Worm (Caenorhabditis elegans): Measurements from ENCODE around the gene fbxa-30.
A peak's percentile ranks its signal among the peaks of the same experiment; 100 is the strongest.

Gene fbxa-30

DNA sequence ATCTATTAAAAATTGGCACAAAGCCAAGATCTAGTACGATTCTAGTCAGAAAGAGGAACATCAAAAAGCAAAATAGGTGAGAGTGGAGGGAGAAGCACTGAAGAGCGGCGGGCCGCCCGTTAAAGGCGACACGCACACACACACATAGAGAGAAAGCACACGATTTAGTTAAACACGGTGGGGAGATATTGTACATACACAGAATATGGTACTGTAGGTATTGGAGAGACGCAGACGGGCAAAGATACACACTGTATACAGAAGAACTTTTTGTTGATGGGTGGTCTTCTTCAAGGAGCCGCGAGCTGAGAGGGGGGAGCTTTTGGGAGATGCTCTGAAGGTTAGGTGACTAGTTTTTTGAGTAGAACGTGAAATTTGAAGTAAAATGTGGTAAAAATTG is 49.2 kb downstream of the fbxa-30 start:
- TF ChIP-seq ceh-18 (tag; optimal IDR thresholded peaks at IDR 0.05) = peak; percentile 9
- TF ChIP-seq nhr-11 (tag; optimal IDR thresholded peaks at IDR 0.05) = no peak
- no peak for TF ChIP-seq zip-5 (tag; optimal IDR thresholded peaks at IDR 0.05)
- peak; percentile 19 for TF ChIP-seq ceh-34 (tag; optimal IDR thresholded peaks at IDR 0.05)
- no peak for TF ChIP-seq unc-42 (tag; optimal IDR thresholded peaks at IDR 0.05)
- peak; percentile 1 for TF ChIP-seq F13H6.1 (tag; optimal IDR thresholded peaks at IDR 0.05)
- TF ChIP-seq ceh-31 (tag; optimal IDR thresholded peaks at IDR 0.05) = no peak
- TF ChIP-seq pha-4 (tag; optimal IDR thresholded peaks at IDR 0.05) = no peak
- no peak for TF ChIP-seq ceh-48 (tag; optimal IDR thresholded peaks at IDR 0.05)
- TF ChIP-seq K09A11.1 (tag; optimal IDR thresholded peaks at IDR 0.05; ENCODE audit: insufficient read depth) = no peak
- no peak for TF ChIP-seq sox-2 (GFP tag; IDR thresholded peaks at IDR 0.05)
- peak; percentile 14 for TF ChIP-seq tbx-2 (tag; optimal IDR thresholded peaks at IDR 0.05)
- no peak for TF ChIP-seq fax-1 (tag; optimal IDR thresholded peaks at IDR 0.05)
- TF ChIP-seq unc-55 (GFP tag; optimal IDR thresholded peaks at IDR 0.05) = no peak
- TF ChIP-seq dve-1 (tag; optimal IDR thresholded peaks at IDR 0.05) = peak; percentile 44
- TF ChIP-seq odd-2 (tag; optimal IDR thresholded peaks at IDR 0.05) = no peak

DNA sequence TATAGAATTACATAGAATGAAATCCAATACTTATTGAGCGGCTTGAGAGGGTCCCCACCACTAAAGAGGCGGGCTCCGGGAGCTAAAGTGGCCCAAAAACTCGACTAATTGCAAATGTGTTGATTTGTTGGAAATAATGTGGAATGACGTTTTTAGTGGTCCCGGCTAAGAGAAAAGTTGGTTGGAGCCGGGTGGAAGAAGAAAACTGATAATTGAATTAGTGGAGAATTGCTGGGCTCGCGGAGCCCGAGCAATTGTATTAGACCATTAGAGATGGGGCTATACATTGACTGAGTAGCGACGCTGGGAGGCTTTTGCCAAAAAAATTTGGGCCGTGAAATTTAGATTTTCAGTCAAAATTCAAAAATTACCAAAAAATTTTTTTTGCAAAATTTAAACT is 49.8 kb downstream of the fbxa-30 start:
- TF ChIP-seq unc-55 (GFP tag; optimal IDR thresholded peaks at IDR 0.05) = no peak
- TF ChIP-seq hlh-6 (tag; optimal IDR thresholded peaks at IDR 0.05) = no peak
- TF ChIP-seq ceh-19 (GFP tag; optimal IDR thresholded peaks at IDR 0.05) = peak; percentile 43
- no peak for TF ChIP-seq Y22D7AL.16 (tag; optimal IDR thresholded peaks at IDR 0.05)
- TF ChIP-seq hlh-30 (tag; optimal IDR thresholded peaks at IDR 0.05; ENCODE audit: insufficient read depth) = no peak
- no peak for TF ChIP-seq madf-2 (tag; optimal IDR thresholded peaks at IDR 0.05)
- peak; percentile 87 for TF ChIP-seq ceh-34 (tag; optimal IDR thresholded peaks at IDR 0.05)
- TF ChIP-seq che-1 (tag; optimal IDR thresholded peaks at IDR 0.05) = no peak
- peak; percentile 35 for TF ChIP-seq ceh-31 (tag; optimal IDR thresholded peaks at IDR 0.05)
- no peak for TF ChIP-seq nhr-11 (tag; optimal IDR thresholded peaks at IDR 0.05)
- peak; percentile 77 for TF ChIP-seq unc-42 (tag; optimal IDR thresholded peaks at IDR 0.05)
- no peak for TF ChIP-seq F13H6.1 (tag; optimal IDR thresholded peaks at IDR 0.05)
- TF ChIP-seq unc-3 (GFP tag; conservative IDR thresholded peaks at IDR 0.05) = no peak
- no peak for TF ChIP-seq unc-3 (tag; optimal IDR thresholded peaks at IDR 0.05)
- TF ChIP-seq T23F11.4 (GFP tag; optimal IDR thresholded peaks at IDR 0.05) = no peak
- no peak for TF ChIP-seq nfya-1 (tag; optimal IDR thresholded peaks at IDR 0.05)

DNA sequence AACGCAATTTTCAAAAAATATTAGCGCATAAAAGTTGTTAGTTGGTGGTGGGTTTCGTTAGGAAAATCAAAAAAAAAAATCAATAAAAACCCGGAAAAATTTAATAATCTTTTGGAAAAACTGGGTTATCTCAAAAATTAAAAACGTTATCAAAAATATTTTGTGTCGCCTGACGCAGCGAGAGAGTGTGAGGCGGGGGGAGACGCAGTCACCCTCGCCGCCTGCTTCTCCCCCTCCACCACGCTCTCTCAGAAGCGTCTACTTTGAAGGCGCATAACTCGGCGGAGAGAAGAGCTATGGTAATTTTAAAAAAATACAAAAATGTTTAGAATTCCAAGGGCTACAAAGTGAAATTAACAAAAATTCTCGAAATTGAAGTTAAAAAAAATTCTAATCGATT is 50.3 kb downstream of the fbxa-30 start:
- TF ChIP-seq eyg-1 (tag; optimal IDR thresholded peaks at IDR 0.05) (no peak), gmeb-2 (tag; optimal IDR thresholded peaks at IDR 0.05) (no peak), ama-1 (optimal IDR thresholded peaks at IDR 0.05) (no peak), ref-2 (tag; optimal IDR thresholded peaks at IDR 0.05) (no peak), che-1 (tag; optimal IDR thresholded peaks at IDR 0.05) (no peak), ttx-3 (tag; optimal IDR thresholded peaks at IDR 0.05) (no peak), fax-1 (tag; optimal IDR thresholded peaks at IDR 0.05) (no peak), lin-11 (tag; optimal IDR thresholded peaks at IDR 0.05) (no peak), ceh-31 (tag; optimal IDR thresholded peaks at IDR 0.05) (no peak), C08G9.2 (tag; optimal IDR thresholded peaks at IDR 0.05) (no peak), K09A11.1 (tag; optimal IDR thresholded peaks at IDR 0.05; ENCODE audit: insufficient read depth) (no peak)

Data from whole organism, late embryonic.